Fruit fly (Drosophila melanogaster) whole organism, wandering third instar larva: ENCODE data around the gene Vps11.
A peak's percentile ranks its signal among the peaks of the same experiment; 100 is the strongest.

ENCODE experiments used
- Abd-B ChIP-seq: fragments of >200 bp; optimal IDR thresholded peaks from 2 replicates; lab custom pipeline; 2017; ENCODE audit warnings: missing biosample characterization, missing genetic modification characterization
- Myc ChIP-seq: fragments of >200 bp; optimal IDR thresholded peaks from 2 replicates; lab custom pipeline; 2017
- h ChIP-seq: fragments of 200-800 bp; sonication (Bioruptor generic); optimal IDR thresholded peaks from 3 replicates; lab custom pipeline; 2016; ENCODE audit warnings: missing biosample characterization, mild to moderate bottlenecking, missing genetic modification characterization
- lola ChIP-seq: fragments of >200 bp; optimal IDR thresholded peaks from 2 replicates; lab custom pipeline; 2017; ENCODE audit warnings: missing biosample characterization, missing genetic modification characterization

dm6 chr3L:23150297-23150919 is at the start of gene Vps11:
- TF ChIP-seq h (no peak), lola (no peak), Myc (lab: Kevin White, UChicago) (peak; percentile 5), Abd-B (GFP tag; lab: Kevin White, UChicago) (no peak)
